Worm (Caenorhabditis elegans) whole organism, midembryonic: ENCODE measurements around the gene sto-5.

Experiments used
- T22C8.4 ChIP-seq: fragments of 200-800 bp; sonication (Bioruptor generic); IDR thresholded peaks from 2 replicates; pipeline ENCODE4 v1.3.6; 2022; ENCODE audit warnings: missing genetic modification characterization, missing compliant biosample characterization
- cog-1 ChIP-seq: sonication (generic microtip); optimal IDR thresholded peaks from 2 replicates; lab custom pipeline; 2016; ENCODE audit warnings: missing genetic modification characterization, missing compliant biosample characterization
- flt-1 ChIP-seq: fragments of 200-800 bp; sonication (Bioruptor generic); IDR thresholded peaks from 2 replicates; pipeline ENCODE4 v1.3.6; 2022; ENCODE audit warnings: missing genetic modification characterization, missing compliant biosample characterization
- klf-2 ChIP-seq: fragments of 200-800 bp; sonication (Bioruptor generic); conservative IDR thresholded peaks from 2 replicates; pipeline ENCODE4 v1.3.6; 2022; ENCODE audit warnings: missing genetic modification reagents, missing genetic modification characterization, missing compliant biosample characterization
- med-1 ChIP-seq: sonication (generic microtip); optimal IDR thresholded peaks from 2 replicates; lab custom pipeline; 2017; ENCODE audit warnings: missing genetic modification characterization, mild to moderate bottlenecking, missing compliant biosample characterization, antibody characterized with exemption, missing genetic modification reagents; ENCODE audit not compliant: insufficient read depth
- ref-1 ChIP-seq: fragments of 200-800 bp; sonication (Bioruptor generic); conservative IDR thresholded peaks from 2 replicates; pipeline ENCODE4 v1.3.6; 2022; ENCODE audit warnings: missing genetic modification reagents, missing genetic modification characterization, missing compliant biosample characterization
- tab-1 ChIP-seq: fragments of 200-800 bp; sonication (Bioruptor generic); IDR thresholded peaks from 2 replicates; pipeline ENCODE4 v1.3.6; 2022; ENCODE audit warnings: missing genetic modification characterization, missing compliant biosample characterization
- ztf-23 ChIP-seq: fragments of 200-800 bp; sonication (Bioruptor generic); IDR thresholded peaks from 2 replicates; pipeline ENCODE4 v1.3.6; 2022; ENCODE audit warnings: missing genetic modification reagents, missing genetic modification characterization, missing compliant biosample characterization
- ztf-29 ChIP-seq: fragments of 200-800 bp; sonication (Bioruptor generic); IDR thresholded peaks from 2 replicates; pipeline ENCODE4 v1.3.6; 2022; ENCODE audit warnings: missing genetic modification reagents, missing genetic modification characterization, missing compliant biosample characterization

DNA sequence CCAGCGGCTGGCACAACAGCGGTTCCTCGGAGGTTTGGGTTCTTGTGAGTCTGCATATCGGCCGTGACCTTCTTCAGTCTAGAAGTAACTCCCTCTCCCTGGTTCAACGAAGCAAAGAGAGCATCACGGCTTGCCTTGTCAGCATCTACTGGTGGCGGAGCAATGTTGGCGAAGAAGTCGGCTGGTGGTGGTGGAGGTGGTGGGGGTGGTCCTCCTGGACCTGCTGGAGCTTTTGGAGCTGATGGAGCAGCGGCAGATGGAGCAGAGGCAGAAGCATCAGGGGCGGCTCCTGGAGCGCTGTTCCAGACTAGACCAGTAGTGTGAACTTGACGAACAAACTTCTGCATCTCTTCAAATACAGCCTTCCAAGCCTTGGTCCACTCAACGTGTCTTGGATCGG is 16.7 kb downstream of the sto-5 start:
- TF ChIP-seq flt-1 (GFP tag; lab: Robert Waterston, UW) = no peak
- TF ChIP-seq tab-1 (GFP tag; lab: Robert Waterston, UW) = no peak
- TF ChIP-seq ztf-23 (GFP tag; lab: Robert Waterston, UW) = no peak
- no peak for TF ChIP-seq cog-1 (tag; lab: Kevin White, UChicago)
- TF ChIP-seq ref-1 (GFP tag; lab: Robert Waterston, UW) = no peak
- no peak for TF ChIP-seq ztf-29
- no peak for TF ChIP-seq T22C8.4 (GFP tag; lab: Robert Waterston, UW)
- TF ChIP-seq med-1 (GFP tag; lab: Kevin White, UChicago) = no peak
- no peak for TF ChIP-seq klf-2 (GFP tag; lab: Robert Waterston, UW)
